Worm (Caenorhabditis elegans): ENCODE data around the gene phy-3.

ce11 chrV:16880054-16880453 lies 47.1 kb downstream of the phy-3 start, which contains the start of gene F09C6.3:
- TF ChIP-seq lir-3 (tag; optimal IDR thresholded peaks at IDR 0.05; ENCODE audit: poor library complexity) (no peak), fkh-8 (tag; optimal IDR thresholded peaks at IDR 0.05) (no peak), sox-4 (tag; optimal IDR thresholded peaks at IDR 0.05) (no peak), ama-1 (optimal IDR thresholded peaks at IDR 0.05) (no peak), nhr-76 (tag; optimal IDR thresholded peaks at IDR 0.05) (no peak), fkh-10 (GFP tag; optimal IDR thresholded peaks at IDR 0.05) (no peak), egl-27 (tag; optimal IDR thresholded peaks at IDR 0.05) (no peak), pqm-1 (tag; optimal IDR thresholded peaks at IDR 0.05) (no peak), skn-1 (tag; optimal IDR thresholded peaks at IDR 0.05) (no peak)

Data from whole organism, L1 larva.